Worm (Caenorhabditis elegans): ENCODE measurements around the gene ocam-1.

Gene ocam-1

DNA sequence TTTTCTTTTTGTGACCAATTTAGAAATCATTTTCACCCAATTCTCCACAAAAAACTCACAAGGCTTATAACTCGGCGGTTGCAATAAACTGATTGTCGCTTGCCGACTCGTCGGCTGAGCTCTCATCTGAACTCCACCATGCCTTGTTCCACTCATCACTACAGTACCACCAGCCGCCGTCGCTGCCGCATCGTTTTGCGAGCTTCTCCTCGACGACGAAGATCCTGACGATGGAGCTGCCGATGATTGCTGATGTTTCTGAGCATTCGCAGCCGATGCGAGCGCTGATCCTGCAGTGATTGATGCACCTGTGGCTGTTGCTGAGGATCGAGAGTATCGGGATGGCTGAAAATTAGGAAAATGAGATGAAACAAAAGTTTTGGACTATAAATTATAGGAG is 46.9 kb downstream of the ocam-1 start:
- TF ChIP-seq pha-4 (tag; optimal IDR thresholded peaks at IDR 0.05) (no peak), unc-62 (GFP tag; optimal IDR thresholded peaks at IDR 0.05) (no peak), lin-13 (tag; optimal IDR thresholded peaks at IDR 0.05) (no peak)

Data from whole organism, mixed stage, embryonic.